Worm (Caenorhabditis elegans) whole organism, L4 larva: ENCODE results near the gene Y102A11A.3.

Experiments
- R02D3.7 ChIP-seq: fragments of 150-350 bp; sonication (generic microtip); optimal IDR thresholded peaks from 3 replicates; lab custom pipeline; 2014; ENCODE audit warnings: missing biosample characterization, missing genetic modification characterization
- aly-2 ChIP-seq: sonication (generic microtip); optimal IDR thresholded peaks from 2 replicates; lab custom pipeline; 2018; ENCODE audit warnings: missing biosample characterization, missing genetic modification characterization
- ama-1 ChIP-seq: fragments of 150-350 bp; optimal IDR thresholded peaks from 2 replicates; lab custom pipeline; 2014; ENCODE audit warnings: inconsistent platforms, mixed read lengths
- ces-1 ChIP-seq: fragments of 150-350 bp; sonication (generic microtip); optimal IDR thresholded peaks from 4 replicates; lab custom pipeline; 2014; ENCODE audit warnings: missing biosample characterization, missing genetic modification reagents, missing genetic modification characterization
- mdl-1 ChIP-seq, 2 experiments: fragments of 150-350 bp in 1 of 2; sonication (generic microtip) in 1 of 2; optimal IDR thresholded peaks; 2 replicates each; lab custom pipeline; 2014 to 2017; ENCODE audit warnings: missing biosample characterization in 2 of 2, missing genetic modification characterization in 2 of 2
- mxl-3 ChIP-seq: fragments of 200-800 bp; sonication (Bioruptor generic); optimal IDR thresholded peaks from 2 replicates; lab custom pipeline; 2018; ENCODE audit warnings: mild to moderate bottlenecking, missing genetic modification characterization, missing compliant biosample characterization
- nhr-102 ChIP-seq: sonication (generic microtip); optimal IDR thresholded peaks from 2 replicates; lab custom pipeline; 2016; ENCODE audit warnings: mild to moderate bottlenecking, missing genetic modification characterization, moderate library complexity, missing compliant biosample characterization
- nhr-11 ChIP-seq: fragments of 150-350 bp; optimal IDR thresholded peaks from 2 replicates; lab custom pipeline; 2014; ENCODE audit warnings: missing biosample characterization, missing genetic modification characterization
- nhr-77 ChIP-seq: fragments of 150-350 bp; optimal IDR thresholded peaks from 2 replicates; lab custom pipeline; 2014; ENCODE audit warnings: missing biosample characterization, missing genetic modification characterization
- zag-1 ChIP-seq: fragments of 150-350 bp; optimal IDR thresholded peaks from 2 replicates; lab custom pipeline; 2014; ENCODE audit warnings: missing biosample characterization, missing genetic modification characterization

DNA sequence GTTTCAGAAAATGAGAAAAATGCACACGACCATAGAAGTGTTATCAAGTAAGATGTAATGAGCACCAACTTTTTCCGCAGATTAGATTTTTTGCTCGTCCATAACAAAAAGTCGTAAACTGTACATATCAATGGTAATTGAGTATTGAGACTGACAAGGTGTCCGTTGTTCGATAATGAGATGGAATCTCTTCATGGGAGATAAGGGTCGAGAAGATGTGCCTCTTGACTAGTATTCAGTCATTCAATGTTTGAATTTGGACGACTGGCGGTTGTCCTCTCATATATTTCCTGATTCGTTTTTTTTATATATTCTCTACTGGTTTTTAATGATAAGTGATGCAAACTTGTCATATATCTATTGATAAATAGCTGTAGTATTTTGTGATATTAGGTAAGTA lies 37.3 kb upstream of the Y102A11A.3 start:
- TF ChIP-seq ama-1 (lab: Kevin White, UChicago) (no peak), nhr-102 (tag; lab: Kevin White, UChicago) (no peak), R02D3.7 (tag; lab: Kevin White, UChicago) (no peak), aly-2 (tag; lab: Kevin White, UChicago) (no peak), zag-1 (tag; lab: Kevin White, UChicago) (no peak), mxl-3 (GFP tag; lab: Kevin White, UChicago) (no peak), mdl-1 (tag; optimal IDR thresholded peaks at IDR 0.05; lab: Kevin White, UChicago) (no peak), nhr-11 (tag; lab: Kevin White, UChicago) (no peak), nhr-77 (no peak), ces-1 (no peak)
